Worm (Caenorhabditis elegans) whole organism, L2 larva: ENCODE measurements around the gene T28F3.5.

ENCODE experiments used
- fos-1 ChIP-seq: fragments of 150-350 bp; optimal IDR thresholded peaks from 2 replicates; lab custom pipeline; 2014; ENCODE audit warnings: missing biosample characterization, missing genetic modification characterization
- unc-62 ChIP-seq: fragments of 150-350 bp; optimal IDR thresholded peaks from 2 replicates; lab custom pipeline; 2014; ENCODE audit warnings: missing biosample characterization, missing genetic modification reagents, missing genetic modification characterization

DNA sequence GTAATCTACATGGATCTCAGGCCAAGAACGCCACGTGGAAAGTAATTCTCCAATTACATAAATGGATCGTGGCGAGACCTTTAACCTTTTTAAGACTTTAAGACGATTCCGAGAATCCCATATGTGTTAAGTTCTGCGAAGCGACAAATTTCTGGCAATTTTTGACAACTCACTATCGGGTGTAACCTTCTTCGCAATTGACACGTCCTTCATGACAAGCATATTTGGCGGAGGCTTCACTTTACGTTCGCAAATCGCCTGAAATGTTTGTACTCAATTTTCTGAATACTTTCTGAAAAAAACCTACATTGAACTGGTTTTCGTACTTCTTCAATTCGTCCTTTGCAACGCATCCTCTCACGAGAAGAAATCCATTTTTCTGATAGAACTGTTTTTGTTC lies 35.8 kb upstream of the T28F3.5 start:
- TF ChIP-seq unc-62 (GFP tag; lab: Kevin White, UChicago): no peak
- TF ChIP-seq fos-1: no peak
